Worm (Caenorhabditis elegans) whole organism, L4/young adult: Measurements from ENCODE around the gene Y46G5A.15.

Experiments
- W03F9.2 ChIP-seq: fragments of 150-350 bp; optimal IDR thresholded peaks from 2 replicates; lab custom pipeline; 2014; ENCODE audit warnings: missing biosample characterization, missing genetic modification characterization
- dao-5 ChIP-seq: sonication (generic microtip); optimal IDR thresholded peaks from 2 replicates; lab custom pipeline; 2016; ENCODE audit warnings: missing genotype, missing genetic modification characterization, moderate library complexity, missing compliant biosample characterization
- him-1 ChIP-seq: sonication (generic microtip); optimal IDR thresholded peaks from 2 replicates; lab custom pipeline; 2016; ENCODE audit warnings: missing genotype, missing genetic modification reagents, missing genetic modification characterization, missing compliant biosample characterization

DNA sequence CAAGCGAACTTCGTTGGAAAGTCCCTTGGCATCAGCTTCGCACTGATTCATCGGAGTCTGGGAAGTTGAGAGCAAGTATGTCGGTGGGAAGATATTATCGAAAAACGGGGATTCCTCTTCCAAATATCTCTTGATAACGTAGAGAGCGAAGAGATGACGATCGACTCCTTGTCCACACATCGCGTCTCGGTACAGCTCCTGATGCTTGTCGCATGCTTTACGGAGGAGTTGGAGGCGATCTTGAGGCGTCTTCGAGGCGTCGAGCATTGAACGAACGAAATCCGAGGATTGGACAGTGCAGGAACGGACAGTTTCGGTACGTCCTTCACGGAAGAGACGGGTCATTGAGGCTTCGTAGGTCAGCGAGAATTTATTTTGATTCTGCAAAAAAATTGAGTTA is 4.3 kb upstream of the Y46G5A.15 start:
- no peak for TF ChIP-seq dao-5
- no peak for TF ChIP-seq him-1 (tag; lab: Kevin White, UChicago)
- no peak for TF ChIP-seq W03F9.2 (tag; lab: Kevin White, UChicago)
